Fruit fly (Drosophila melanogaster) whole organism, prepupa: ENCODE data around the gene Cdk1.

ENCODE experiments used
- Blimp-1 ChIP-seq: fragments of 200-800 bp; sonication (Bioruptor generic); optimal IDR thresholded peaks from 3 replicates; lab custom pipeline; 2017; ENCODE audit warnings: missing biosample characterization, missing genetic modification characterization, mild to moderate bottlenecking, moderate library complexity, missing genetic modification reagents
- CG10631 ChIP-seq: fragments of 200-800 bp; sonication (Bioruptor generic); optimal IDR thresholded peaks from 2 replicates; lab custom pipeline; 2016; ENCODE audit warnings: missing biosample characterization, missing genetic modification characterization
- CG10669 ChIP-seq: fragments of 200-800 bp; sonication (Bioruptor generic); optimal IDR thresholded peaks from 3 replicates; lab custom pipeline; 2018; ENCODE audit warnings: missing biosample characterization, mild to moderate bottlenecking, missing genetic modification characterization, moderate library complexity
- CG11294 ChIP-seq: fragments of 200-800 bp; sonication (Bioruptor generic); IDR thresholded peaks from 2 replicates; pipeline ENCODE4 v1.3.6; 2022; ENCODE audit warnings: missing biosample characterization, missing genetic modification characterization
- CG11902 ChIP-seq: fragments of 200-800 bp; sonication (Bioruptor generic); optimal IDR thresholded peaks from 3 replicates; lab custom pipeline; 2016; ENCODE audit warnings: missing biosample characterization, missing genetic modification characterization
- CG16779 ChIP-seq: fragments of 200-800 bp; sonication (Bioruptor generic); optimal IDR thresholded peaks from 3 replicates; lab custom pipeline; 2017; ENCODE audit warnings: missing biosample characterization, mild to moderate bottlenecking, missing genetic modification characterization
- CG3032 ChIP-seq: fragments of 200-800 bp; optimal IDR thresholded peaks from 2 replicates; lab custom pipeline; 2019; ENCODE audit warnings: missing biosample characterization, mild to moderate bottlenecking, missing genetic modification characterization, moderate library complexity
- CG31627 ChIP-seq: fragments of 200-800 bp; sonication (Bioruptor generic); optimal IDR thresholded peaks from 3 replicates; lab custom pipeline; 2016; ENCODE audit warnings: missing biosample characterization, missing genetic modification characterization
- CG32006 ChIP-seq: fragments of 200-800 bp; sonication (Bioruptor generic); optimal IDR thresholded peaks from 3 replicates; lab custom pipeline; 2017; ENCODE audit warnings: missing biosample characterization, mild to moderate bottlenecking, missing genetic modification characterization
- CG3919 ChIP-seq: fragments of 200-800 bp; sonication (Bioruptor generic); optimal IDR thresholded peaks from 3 replicates; lab custom pipeline; 2016; ENCODE audit warnings: missing biosample characterization, missing genetic modification characterization
- CG4318 ChIP-seq: fragments of 200-800 bp; sonication (Bioruptor generic); optimal IDR thresholded peaks from 3 replicates; lab custom pipeline; 2017; ENCODE audit warnings: missing biosample characterization, mild to moderate bottlenecking, missing genetic modification characterization
- CG6163 ChIP-seq: fragments of 200-800 bp; sonication (Bioruptor generic); IDR thresholded peaks from 3 replicates; pipeline ENCODE4 v1.3.6; 2022; ENCODE audit warnings: missing biosample characterization, missing genetic modification characterization
- CG6276 ChIP-seq: fragments of 200-800 bp; sonication (Bioruptor generic); optimal IDR thresholded peaks from 2 replicates; lab custom pipeline; 2017; ENCODE audit warnings: missing biosample characterization, mild to moderate bottlenecking, missing genetic modification characterization
- CG6808 ChIP-seq: fragments of 200-800 bp; sonication (Bioruptor generic); optimal IDR thresholded peaks from 3 replicates; lab custom pipeline; 2017; ENCODE audit warnings: missing biosample characterization, missing genetic modification characterization, mild to moderate bottlenecking, moderate library complexity, missing genetic modification reagents
- CG6854 ChIP-seq: fragments of 200-800 bp; sonication (Bioruptor generic); optimal IDR thresholded peaks from 2 replicates; lab custom pipeline; 2017; ENCODE audit warnings: missing biosample characterization, mild to moderate bottlenecking, missing genetic modification characterization
- CG7368 ChIP-seq: fragments of 200-800 bp; sonication (Bioruptor generic); optimal IDR thresholded peaks from 3 replicates; lab custom pipeline; 2016; ENCODE audit warnings: missing biosample characterization, missing genetic modification characterization
- CG8119 ChIP-seq: fragments of 200-800 bp; sonication (Bioruptor generic); IDR thresholded peaks from 3 replicates; pipeline ENCODE4 v1.3.6; 2022; ENCODE audit warnings: missing biosample characterization, missing genetic modification characterization
- CG8319 ChIP-seq: fragments of 200-800 bp; sonication (Bioruptor generic); optimal IDR thresholded peaks from 3 replicates; lab custom pipeline; 2016; ENCODE audit warnings: missing biosample characterization, missing genetic modification characterization
- CG8632 ChIP-seq: fragments of 200-800 bp; sonication (Bioruptor generic); optimal IDR thresholded peaks from 3 replicates; lab custom pipeline; 2016; ENCODE audit warnings: missing biosample characterization, missing genetic modification characterization
- Eip78C ChIP-seq: fragments of 200-800 bp; sonication (Bioruptor generic); peaks from one replicate; lab custom pipeline; 2016; ENCODE audit warnings: missing biosample characterization, missing genetic modification characterization
- Eip93F ChIP-seq: fragments of 200-800 bp; sonication (Bioruptor generic); optimal IDR thresholded peaks from 2 replicates; lab custom pipeline; 2016; ENCODE audit warnings: missing biosample characterization, mild to moderate bottlenecking, missing genetic modification characterization
- Ets21C ChIP-seq: fragments of 200-800 bp; sonication (Bioruptor generic); optimal IDR thresholded peaks from 3 replicates; lab custom pipeline; 2016; ENCODE audit warnings: missing biosample characterization, missing genetic modification characterization
- Ets96B ChIP-seq: fragments of 200-800 bp; optimal IDR thresholded peaks from 2 replicates; lab custom pipeline; 2019; ENCODE audit warnings: missing biosample characterization, mild to moderate bottlenecking, missing genetic modification characterization, moderate library complexity
- Gug ChIP-seq: fragments of 200-800 bp; sonication (Bioruptor generic); IDR thresholded peaks from 2 replicates; pipeline ENCODE4 v1.3.6; 2022; ENCODE audit warnings: missing biosample characterization, missing genetic modification characterization
- Hr38 ChIP-seq: sonication (Bioruptor generic); optimal IDR thresholded peaks from 2 replicates; lab custom pipeline; 2016; ENCODE audit warnings: missing biosample characterization, missing genetic modification characterization
- Hr39 ChIP-seq: fragments of 200-800 bp; sonication (Bioruptor generic); optimal IDR thresholded peaks from 2 replicates; lab custom pipeline; 2016; ENCODE audit warnings: missing biosample characterization, missing genetic modification characterization
- Hr4 ChIP-seq: fragments of 200-800 bp; sonication (Bioruptor generic); optimal IDR thresholded peaks from 3 replicates; lab custom pipeline; 2016; ENCODE audit warnings: missing biosample characterization, missing genetic modification characterization
- Lpt ChIP-seq: fragments of 200-800 bp; sonication (Bioruptor generic); optimal IDR thresholded peaks from 3 replicates; lab custom pipeline; 2016; ENCODE audit warnings: missing biosample characterization, missing genetic modification characterization
- Met ChIP-seq: fragments of 200-800 bp; sonication (Bioruptor generic); optimal IDR thresholded peaks from 3 replicates; lab custom pipeline; 2016; ENCODE audit warnings: missing biosample characterization, missing genetic modification characterization
- OdsH ChIP-seq: fragments of 200-800 bp; sonication (Bioruptor generic); optimal IDR thresholded peaks from 3 replicates; lab custom pipeline; 2016; ENCODE audit warnings: missing biosample characterization, missing genetic modification characterization
- Smox ChIP-seq: fragments of 200-800 bp; sonication (Bioruptor generic); optimal IDR thresholded peaks from 3 replicates; lab custom pipeline; 2016; ENCODE audit warnings: missing biosample characterization, missing genetic modification characterization
- Sox102F ChIP-seq: fragments of 200-800 bp; sonication (Bioruptor generic); optimal IDR thresholded peaks from 2 replicates; lab custom pipeline; 2016; ENCODE audit warnings: missing biosample characterization, mild to moderate bottlenecking, missing genetic modification characterization
- Sox15 ChIP-seq: fragments of 200-800 bp; sonication (Bioruptor generic); optimal IDR thresholded peaks from 3 replicates; lab custom pipeline; 2016; ENCODE audit warnings: missing biosample characterization, missing genetic modification characterization
- achi ChIP-seq: fragments of 200-800 bp; sonication (Bioruptor generic); optimal IDR thresholded peaks from 3 replicates; lab custom pipeline; 2016; ENCODE audit warnings: missing biosample characterization, missing genetic modification characterization
- acj6 ChIP-seq: fragments of 200-800 bp; sonication (Bioruptor generic); optimal IDR thresholded peaks from 3 replicates; lab custom pipeline; 2016; ENCODE audit warnings: missing biosample characterization, missing genetic modification characterization
- cyc ChIP-seq: fragments of 200-800 bp; sonication (Bioruptor generic); optimal IDR thresholded peaks from 3 replicates; lab custom pipeline; 2016; ENCODE audit warnings: missing biosample characterization, missing genetic modification characterization
- dac ChIP-seq: fragments of 200-800 bp; sonication (Bioruptor generic); optimal IDR thresholded peaks from 2 replicates; lab custom pipeline; 2017; ENCODE audit warnings: missing biosample characterization, mild to moderate bottlenecking, missing genetic modification characterization
- dsx ChIP-seq: fragments of 200-800 bp; optimal IDR thresholded peaks from 3 replicates; lab custom pipeline; 2019; ENCODE audit warnings: missing biosample characterization, mild to moderate bottlenecking, missing genetic modification characterization, moderate library complexity; ENCODE audit not compliant: poor library complexity, severe bottlenecking
- eg ChIP-seq: fragments of 200-800 bp; sonication (Bioruptor generic); IDR thresholded peaks from 3 replicates; pipeline ENCODE4 v1.3.6; 2022; ENCODE audit warnings: missing biosample characterization, missing genetic modification characterization
- esn ChIP-seq: fragments of 200-800 bp; sonication (Bioruptor generic); optimal IDR thresholded peaks from 2 replicates; lab custom pipeline; 2016; ENCODE audit warnings: missing biosample characterization, mild to moderate bottlenecking, missing genetic modification characterization, moderate library complexity
- fd59A ChIP-seq: fragments of 200-800 bp; sonication (Bioruptor generic); optimal IDR thresholded peaks from 2 replicates; lab custom pipeline; 2017; ENCODE audit warnings: missing biosample characterization, mild to moderate bottlenecking, missing genetic modification characterization, missing genetic modification reagents
- fd85E ChIP-seq: fragments of 200-800 bp; sonication (Bioruptor generic); optimal IDR thresholded peaks from 3 replicates; lab custom pipeline; 2016; ENCODE audit warnings: missing biosample characterization, missing genetic modification characterization
- fkh ChIP-seq: fragments of 200-800 bp; sonication (Bioruptor generic); optimal IDR thresholded peaks from 3 replicates; lab custom pipeline; 2017; ENCODE audit warnings: missing biosample characterization, mild to moderate bottlenecking, missing genetic modification characterization, moderate library complexity
- lz ChIP-seq: fragments of 200-800 bp; sonication (Bioruptor generic); optimal IDR thresholded peaks from 3 replicates; lab custom pipeline; 2016; ENCODE audit warnings: missing biosample characterization, missing genetic modification characterization
- spab ChIP-seq: fragments of 200-800 bp; sonication (Bioruptor generic); optimal IDR thresholded peaks from 2 replicates; lab custom pipeline; 2017; ENCODE audit warnings: missing biosample characterization, mild to moderate bottlenecking, missing genetic modification characterization, missing genetic modification reagents
- ss ChIP-seq, 2 experiments: fragments of 200-800 bp; sonication (Bioruptor generic); optimal IDR thresholded peaks; 2 replicates in 1 of 2; 3 replicates in 1 of 2; lab custom pipeline; 2017 to 2018; ENCODE audit warnings: mild to moderate bottlenecking in 2 of 2, missing biosample characterization in 2 of 2, missing genetic modification characterization in 2 of 2, moderate library complexity in 1 of 2
- vri ChIP-seq: fragments of 200-800 bp; sonication (Bioruptor generic); optimal IDR thresholded peaks from 3 replicates; lab custom pipeline; 2016; ENCODE audit warnings: missing biosample characterization, mild to moderate bottlenecking, missing genetic modification characterization

Gene Cdk1

DNA sequence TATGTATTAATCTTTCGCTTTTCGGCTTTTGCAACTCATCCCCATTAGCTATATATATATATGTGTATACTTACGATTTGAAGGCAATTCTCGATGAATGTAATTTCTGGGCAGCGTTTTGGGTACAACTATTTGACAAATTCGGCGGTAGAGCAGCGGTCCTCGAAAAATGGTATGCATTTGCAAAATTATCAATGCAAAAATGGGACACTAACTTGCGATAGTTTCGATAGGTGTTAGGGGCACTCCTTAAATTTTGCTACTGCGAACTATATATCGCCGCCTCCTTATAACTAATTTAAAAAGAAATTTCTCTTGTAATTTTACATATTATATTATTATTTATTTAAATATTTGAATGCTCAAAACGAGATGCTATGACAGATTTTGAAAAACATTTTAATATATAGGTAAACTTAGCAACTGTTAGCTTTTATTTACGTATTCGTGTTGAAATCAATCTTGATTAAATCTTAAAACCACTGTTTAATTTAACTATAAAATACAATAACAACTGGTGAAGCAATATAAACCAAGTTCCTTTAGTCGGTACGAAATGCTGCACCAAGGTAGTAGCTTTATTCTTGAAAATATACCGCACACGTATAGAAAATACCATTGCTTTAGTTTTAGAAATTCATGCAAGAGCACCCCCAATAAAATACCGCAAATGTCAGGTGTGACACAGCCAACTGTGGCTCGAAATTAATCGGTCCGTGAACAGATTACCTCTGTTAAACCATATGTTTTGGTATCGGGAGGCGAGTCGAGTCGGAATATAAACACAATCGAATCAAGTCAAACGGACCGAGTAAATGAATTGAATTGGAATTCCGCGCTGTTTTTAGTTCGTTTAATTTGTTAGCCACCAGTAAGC is 27.4 kb upstream of the Cdk1 start, which contains the start of the genes CG5355 and Klp31E (continued):
- peak; percentile 46 for TF ChIP-seq Ets96B (tag; lab: Kevin White, UChicago)
- TF ChIP-seq Smox (GFP tag; lab: Kevin White, UChicago): no peak
- TF ChIP-seq Eip93F (GFP tag; lab: Kevin White, UChicago): peak; percentile 52
- peak; percentile 78 for TF ChIP-seq CG10631 (GFP tag; lab: Kevin White, UChicago)
- TF ChIP-seq CG6163: no peak
- TF ChIP-seq Ets21C (GFP tag; lab: Kevin White, UChicago): peak; percentile 39

DNA sequence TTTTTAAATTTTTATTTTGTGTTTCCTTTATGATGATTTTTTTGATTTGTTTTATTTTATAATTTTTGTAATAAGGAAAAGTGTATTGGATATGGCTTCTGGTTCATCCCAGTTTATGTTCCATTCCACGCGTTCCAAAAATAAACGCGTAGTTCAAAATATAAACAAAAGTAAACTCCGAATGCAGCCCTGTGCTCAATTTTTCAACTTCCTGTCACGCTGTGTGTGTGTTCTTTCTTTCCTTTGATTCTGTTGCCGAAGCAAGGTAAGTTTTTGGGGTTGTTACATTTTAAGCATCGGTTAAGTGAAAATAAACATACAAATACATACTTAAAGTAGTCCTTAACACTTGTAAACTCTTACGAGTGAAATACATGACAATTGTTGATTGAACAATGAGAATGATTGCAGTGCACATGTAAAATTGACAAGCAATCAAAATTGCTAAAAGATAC is 22.1 kb upstream of the Cdk1 start, which contains the start of the genes Ip259 and RpS27A:
TSS of gene Ip259 (plus strand) at position 231 of the 455 bp plus-strand sequence.
TSS of gene RpS27A (plus strand) at position 231 of the 455 bp plus-strand sequence.
- TF ChIP-seq Lpt (GFP tag; lab: Kevin White, UChicago): no peak
- peak; percentile 62 for TF ChIP-seq CG3032 (tag; lab: Kevin White, UChicago)
- TF ChIP-seq CG4318 (GFP tag; lab: Kevin White, UChicago): no peak
- TF ChIP-seq CG3919: no peak
- TF ChIP-seq Sox102F (GFP tag; lab: Kevin White, UChicago): no peak
- TF ChIP-seq CG11294: no peak
- TF ChIP-seq CG6854 (GFP tag; lab: Kevin White, UChicago): peak; percentile 84
- no peak for TF ChIP-seq dsx
- TF ChIP-seq achi (GFP tag; lab: Kevin White, UChicago): no peak
- peak; percentile 76 for TF ChIP-seq cyc (GFP tag; lab: Kevin White, UChicago)
- TF ChIP-seq Sox15 (GFP tag; lab: Kevin White, UChicago): peak; percentile 47
- TF ChIP-seq CG10631 (GFP tag; lab: Kevin White, UChicago): no peak
- TF ChIP-seq CG10669 (GFP tag; lab: Kevin White, UChicago): peak; percentile 62
- peak; percentile 70 for TF ChIP-seq acj6 (GFP tag; lab: Kevin White, UChicago)
- TF ChIP-seq OdsH (GFP tag; lab: Kevin White, UChicago): peak; percentile 58
- TF ChIP-seq eg (GFP tag; lab: Robert Waterston, UW): no peak
- TF ChIP-seq CG7368 (GFP tag; lab: Kevin White, UChicago): no peak
- peak; percentile 56 for TF ChIP-seq fd59A (GFP tag; lab: Kevin White, UChicago)
- peak in 1 of 2 experiments; percentile 77 for TF ChIP-seq ss (GFP tag; optimal IDR thresholded peaks at IDR 0.05; lab: Kevin White, UChicago)
- peak; percentile 61 for TF ChIP-seq Blimp-1 (GFP tag; lab: Kevin White, UChicago)
- TF ChIP-seq Eip78C (GFP tag; lab: Kevin White, UChicago): peak; percentile 90
- TF ChIP-seq fkh (GFP tag; lab: Kevin White, UChicago): peak; percentile 59
- no peak for TF ChIP-seq CG6808 (GFP tag; lab: Kevin White, UChicago)
- peak; percentile 32 for TF ChIP-seq CG8632 (GFP tag; lab: Kevin White, UChicago)
- TF ChIP-seq CG6276 (GFP tag; lab: Kevin White, UChicago): no peak
- TF ChIP-seq CG32006 (GFP tag; lab: Kevin White, UChicago): no peak
- peak; percentile 39 for TF ChIP-seq dac
- peak; percentile 36; the same call in 1 of the 3 replicates for TF ChIP-seq CG8119 (GFP tag; lab: Robert Waterston, UW)
- peak; percentile 85 for TF ChIP-seq esn (GFP tag; lab: Kevin White, UChicago)
- TF ChIP-seq spab (GFP tag; lab: Kevin White, UChicago): no peak
- 0 out of 2 replicates have a peak, but pooled peaks have one; percentile 19 for TF ChIP-seq Gug (GFP tag; lab: Robert Waterston, UW)
- peak; percentile 38 for TF ChIP-seq CG11902 (GFP tag; lab: Kevin White, UChicago)
- TF ChIP-seq Hr39: no peak
- TF ChIP-seq Eip93F (GFP tag; lab: Kevin White, UChicago): peak; percentile 21
- peak; percentile 77 for TF ChIP-seq CG31627 (GFP tag; lab: Kevin White, UChicago)
- no peak for TF ChIP-seq Met (GFP tag; lab: Kevin White, UChicago)
- peak; percentile 63 for TF ChIP-seq fd85E
- no peak for TF ChIP-seq vri (GFP tag; lab: Kevin White, UChicago)
- TF ChIP-seq Ets96B (tag; lab: Kevin White, UChicago): peak; percentile 37
- TF ChIP-seq Hr38: no peak
- TF ChIP-seq CG8319: peak; percentile 60
- TF ChIP-seq Hr4 (GFP tag; lab: Kevin White, UChicago): peak; percentile 2
- TF ChIP-seq CG16779 (tag; lab: Kevin White, UChicago): no peak
- peak; percentile 80 for TF ChIP-seq lz
